Fruit fly (Drosophila melanogaster) whole organism, adult: ENCODE measurements around the gene Ypel.

Experiments
- CG11617 ChIP-seq: fragments of 200-800 bp; sonication (Bioruptor generic); optimal IDR thresholded peaks from 2 replicates; lab custom pipeline; 2017; ENCODE audit warnings: mild to moderate bottlenecking, missing biosample characterization, missing genetic modification reagents, missing genetic modification characterization
- CG12768 ChIP-seq: fragments of 200-800 bp; sonication (Bioruptor generic); optimal IDR thresholded peaks from 2 replicates; lab custom pipeline; 2017; ENCODE audit warnings: missing biosample characterization, missing genetic modification characterization, mild to moderate bottlenecking, moderate library complexity, missing genetic modification reagents
- CG14711 ChIP-seq: fragments of 200-800 bp; sonication (Bioruptor generic); optimal IDR thresholded peaks from 2 replicates; lab custom pipeline; 2018; ENCODE audit warnings: missing biosample characterization, mild to moderate bottlenecking, missing genetic modification characterization, moderate library complexity
- CG1620 ChIP-seq: fragments of 200-800 bp; sonication (Bioruptor generic); optimal IDR thresholded peaks from 2 replicates; lab custom pipeline; 2016; ENCODE audit warnings: missing biosample characterization, missing genetic modification characterization
- CG33017 ChIP-seq: fragments of 200-800 bp; sonication (Bioruptor generic); optimal IDR thresholded peaks from 2 replicates; lab custom pipeline; 2018; ENCODE audit warnings: missing biosample characterization, mild to moderate bottlenecking, missing genetic modification characterization, moderate library complexity
- CG5204 ChIP-seq: fragments of 200-800 bp; sonication (Bioruptor generic); optimal IDR thresholded peaks from 2 replicates; lab custom pipeline; 2016; ENCODE audit warnings: missing biosample characterization, missing genetic modification characterization
- CG7045 ChIP-seq: fragments of 200-800 bp; sonication (Bioruptor generic); optimal IDR thresholded peaks from 2 replicates; lab custom pipeline; 2017; ENCODE audit warnings: missing biosample characterization, mild to moderate bottlenecking, missing genetic modification characterization
- CG7101 ChIP-seq: fragments of 200-800 bp; sonication (Bioruptor generic); optimal IDR thresholded peaks from 2 replicates; lab custom pipeline; 2018; ENCODE audit warnings: missing biosample characterization, mild to moderate bottlenecking, missing genetic modification characterization, moderate library complexity
- Clk ChIP-seq: fragments of 200-800 bp; sonication (Bioruptor generic); optimal IDR thresholded peaks from 2 replicates; lab custom pipeline; 2017; ENCODE audit warnings: missing biosample characterization, missing genetic modification characterization
- Crg-1 ChIP-seq: fragments of 200-800 bp; sonication (Bioruptor generic); optimal IDR thresholded peaks from 2 replicates; lab custom pipeline; 2016; ENCODE audit warnings: missing biosample characterization, missing genetic modification characterization
- Hr96 ChIP-seq: fragments of 200-800 bp; sonication (Bioruptor generic); optimal IDR thresholded peaks from 2 replicates; lab custom pipeline; 2016; ENCODE audit warnings: missing biosample characterization, missing genetic modification characterization
- Mnt ChIP-seq: fragments of 200-800 bp; sonication (Bioruptor generic); optimal IDR thresholded peaks from 2 replicates; lab custom pipeline; 2016; ENCODE audit warnings: missing biosample characterization, mild to moderate bottlenecking, missing genetic modification characterization
- bab1 ChIP-seq: fragments of 200-800 bp; sonication (Bioruptor generic); optimal IDR thresholded peaks from 3 replicates; lab custom pipeline; 2019; ENCODE audit warnings: missing biosample characterization, mild to moderate bottlenecking, missing genetic modification characterization, moderate library complexity
- cnc ChIP-seq, 2 experiments: fragments of >200 bp; optimal IDR thresholded peaks; 2 replicates each; lab custom pipeline; 2017
- kay ChIP-seq: fragments of 200-800 bp; sonication (Bioruptor generic); peaks from one replicate; lab custom pipeline; 2016; ENCODE audit warnings: missing biosample characterization, missing genetic modification characterization, borderline replicate concordance
- ovo ChIP-seq: fragments of 200-800 bp; sonication (Bioruptor generic); optimal IDR thresholded peaks from 2 replicates; lab custom pipeline; 2016; ENCODE audit warnings: missing biosample characterization, missing genetic modification characterization
- pad ChIP-seq: fragments of 200-800 bp; sonication (Bioruptor generic); optimal IDR thresholded peaks from 3 replicates; lab custom pipeline; 2017; ENCODE audit warnings: missing biosample characterization, missing genetic modification characterization, mild to moderate bottlenecking, moderate library complexity, missing genetic modification reagents
- tj ChIP-seq: fragments of 200-800 bp; sonication (Bioruptor generic); optimal IDR thresholded peaks from 3 replicates; lab custom pipeline; 2017; ENCODE audit warnings: missing biosample characterization, mild to moderate bottlenecking, missing genetic modification characterization, moderate library complexity
- toe ChIP-seq: fragments of 200-800 bp; sonication (Bioruptor generic); optimal IDR thresholded peaks from 2 replicates; lab custom pipeline; 2016; ENCODE audit warnings: missing biosample characterization, missing genetic modification characterization

Ypel gene

dm6 chrX:10212118-10212517 lies at the start of gene Ypel:
Gene Ypel (minus strand): TSS chrX:10212374.
- TF ChIP-seq cnc (optimal IDR thresholded peaks at IDR 0.05; lab: Kevin White, UChicago), result no peak
- TF ChIP-seq tj (GFP tag; lab: Kevin White, UChicago), result peak; percentile 28

- no peak for TF ChIP-seq Clk (GFP tag; lab: Kevin White, UChicago)
- no peak for TF ChIP-seq CG7101 (tag; lab: Kevin White, UChicago)
These were observed 49.0 kb upstream of the Ypel start for dm6 chrX:10261172-10261571.

DNA sequence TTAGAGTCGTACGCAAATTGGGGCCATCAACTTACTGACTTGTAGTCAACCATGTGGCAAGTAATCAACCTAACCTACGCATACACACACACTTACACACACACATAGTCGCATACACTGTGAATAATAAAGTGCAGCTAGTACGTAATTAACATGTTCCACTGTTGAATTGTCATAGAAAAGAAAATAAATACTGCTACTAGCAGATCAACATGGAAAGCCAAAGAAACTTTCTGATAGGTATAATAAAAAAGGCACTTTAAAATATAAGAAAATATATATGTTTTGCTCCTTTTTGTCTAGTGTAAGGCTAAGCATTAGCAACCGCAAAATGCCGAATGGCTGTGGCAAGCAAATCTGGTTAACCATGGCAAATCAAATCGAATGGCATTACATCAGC lies 47.4 kb upstream of the Ypel start:
- TF ChIP-seq tj (GFP tag; lab: Kevin White, UChicago) (no peak), CG5204 (no peak), cnc (optimal IDR thresholded peaks at IDR 0.05; lab: Kevin White, UChicago) (no peak), bab1 (GFP tag; lab: Kevin White, UChicago) (no peak), CG12768 (GFP tag; lab: Kevin White, UChicago) (no peak), CG33017 (no peak), CG1620 (GFP tag; lab: Kevin White, UChicago) (no peak), CG7101 (tag; lab: Kevin White, UChicago) (no peak), CG11617 (no peak), toe (GFP tag; lab: Kevin White, UChicago) (no peak), Mnt (GFP tag; lab: Kevin White, UChicago) (no peak), pad (no peak)

DNA sequence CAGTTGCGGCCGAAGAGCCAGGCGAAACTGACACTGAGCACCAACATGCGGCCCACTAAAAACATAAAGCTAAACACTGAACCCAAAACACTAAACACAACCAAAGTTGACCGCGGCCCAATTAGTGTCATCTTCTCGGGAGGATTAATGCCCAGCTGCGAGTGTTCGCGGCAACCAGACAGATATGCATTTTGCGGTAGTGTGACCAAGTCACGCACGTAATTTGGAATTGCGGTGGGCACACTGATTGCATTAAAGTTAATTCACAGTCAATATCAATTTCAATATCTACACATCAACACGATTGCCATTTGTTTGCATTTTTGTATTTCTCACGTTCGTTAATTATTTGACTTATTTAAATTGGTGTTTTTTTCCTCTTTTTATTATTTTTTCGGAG lies 44.1 kb upstream of the Ypel start:
- no peak for TF ChIP-seq pad
- no peak for TF ChIP-seq toe (GFP tag; lab: Kevin White, UChicago)
- TF ChIP-seq CG33017, result no peak
- TF ChIP-seq CG14711 (tag; lab: Kevin White, UChicago), result no peak
- TF ChIP-seq CG7045 (GFP tag; lab: Kevin White, UChicago), result no peak
- no peak for TF ChIP-seq bab1 (GFP tag; lab: Kevin White, UChicago)
- TF ChIP-seq kay (GFP tag; lab: Kevin White, UChicago), result no peak
- TF ChIP-seq CG12768 (GFP tag; lab: Kevin White, UChicago), result no peak
- no peak for TF ChIP-seq tj (GFP tag; lab: Kevin White, UChicago)
- TF ChIP-seq CG1620 (GFP tag; lab: Kevin White, UChicago), result no peak
- no peak for TF ChIP-seq Mnt (GFP tag; lab: Kevin White, UChicago)
- TF ChIP-seq cnc (optimal IDR thresholded peaks at IDR 0.05; lab: Kevin White, UChicago), result no peak
- TF ChIP-seq CG11617, result no peak
- TF ChIP-seq CG7101 (tag; lab: Kevin White, UChicago), result no peak
- TF ChIP-seq Hr96, result no peak

dm6 chrX:10252745-10253144 lies 40.6 kb upstream of the Ypel start:
- TF ChIP-seq tj (GFP tag; lab: Kevin White, UChicago) (no peak), CG7045 (GFP tag; lab: Kevin White, UChicago) (no peak), Hr96 (no peak), CG7101 (tag; lab: Kevin White, UChicago) (no peak), ovo (no peak), Crg-1 (GFP tag; lab: Kevin White, UChicago) (no peak), kay (GFP tag; lab: Kevin White, UChicago) (no peak), CG5204 (no peak), cnc (optimal IDR thresholded peaks at IDR 0.05; lab: Kevin White, UChicago) (no peak)

DNA sequence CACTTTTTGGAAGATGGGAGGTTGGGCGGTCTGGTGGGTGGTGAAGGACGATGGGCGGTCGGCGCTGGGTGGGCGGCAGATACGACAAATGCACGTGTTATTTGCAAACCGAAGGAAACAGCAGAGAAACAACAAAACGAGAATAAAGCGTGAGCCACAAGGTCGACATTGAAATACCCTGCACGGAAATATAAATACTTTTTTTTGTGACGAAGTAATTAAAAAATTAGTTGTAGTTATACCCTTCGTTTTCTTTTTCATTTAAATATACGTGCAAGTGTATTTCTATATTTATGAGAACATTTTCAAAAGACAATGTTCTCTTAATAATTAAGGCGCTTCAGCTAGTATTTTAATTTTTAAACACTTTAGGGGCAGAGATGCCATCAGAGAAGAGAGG lies 38.5 kb upstream of the Ypel start:
- no peak for TF ChIP-seq bab1 (GFP tag; lab: Kevin White, UChicago)
- no peak for TF ChIP-seq CG7045 (GFP tag; lab: Kevin White, UChicago)
- TF ChIP-seq Mnt (GFP tag; lab: Kevin White, UChicago), result peak; percentile 52
- peak; percentile 2 for TF ChIP-seq CG33017

DNA sequence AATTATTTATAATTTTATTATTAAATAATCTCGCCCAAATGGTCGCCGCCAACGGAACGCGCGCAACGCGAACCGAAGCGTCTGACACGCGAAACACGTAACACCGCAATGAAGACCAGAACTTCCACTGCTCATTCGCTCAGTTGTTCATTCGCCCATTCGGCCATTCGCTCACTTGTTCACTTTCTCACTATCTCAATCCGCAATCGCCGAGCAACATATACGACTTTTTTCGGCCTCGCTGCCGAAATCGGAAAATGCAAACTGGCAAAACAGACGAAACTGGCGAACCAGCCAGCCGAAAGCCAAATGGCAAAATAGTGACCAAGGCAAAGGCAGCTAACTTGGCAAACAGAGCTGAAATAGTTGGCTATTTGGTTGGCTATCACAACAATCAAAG lies 37.8 kb upstream of the Ypel start:
- TF ChIP-seq tj (GFP tag; lab: Kevin White, UChicago), result peak; percentile 11
- no peak for TF ChIP-seq CG33017

- TF ChIP-seq Mnt (GFP tag; lab: Kevin White, UChicago), result peak; percentile 1
- TF ChIP-seq bab1 (GFP tag; lab: Kevin White, UChicago), result no peak
- TF ChIP-seq toe (GFP tag; lab: Kevin White, UChicago), result no peak
- TF ChIP-seq CG5204, result no peak
- no peak for TF ChIP-seq pad
- no peak for TF ChIP-seq CG7045 (GFP tag; lab: Kevin White, UChicago)
- TF ChIP-seq Clk (GFP tag; lab: Kevin White, UChicago), result no peak
These were observed 35.2 kb upstream of the Ypel start for dm6 chrX:10247366-10247765.

DNA sequence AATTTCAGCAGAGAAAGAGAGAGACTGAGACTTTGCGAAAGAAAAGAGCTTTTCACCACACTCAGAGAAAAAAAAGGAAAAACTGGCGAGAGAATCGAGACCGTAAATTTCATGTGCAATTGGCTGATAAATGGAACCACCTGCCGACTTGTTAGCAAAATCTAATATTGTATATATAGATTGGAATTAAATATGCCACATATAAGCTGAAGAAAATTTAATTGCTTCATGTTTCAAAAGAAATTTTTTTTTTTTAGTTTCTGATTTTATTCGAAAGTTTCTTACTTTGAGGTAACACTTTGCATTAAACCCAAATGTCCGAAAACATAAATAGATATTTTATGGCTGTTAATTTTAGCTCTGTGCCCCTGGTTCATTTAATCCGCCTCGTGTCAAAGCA lies 32.6 kb upstream of the Ypel start:
- no peak for TF ChIP-seq CG1620 (GFP tag; lab: Kevin White, UChicago)
- peak; percentile 5 for TF ChIP-seq CG14711 (tag; lab: Kevin White, UChicago)
